Worm (Caenorhabditis elegans): Measurements from ENCODE around the gene F56A11.6.

F56A11.6 gene

DNA sequence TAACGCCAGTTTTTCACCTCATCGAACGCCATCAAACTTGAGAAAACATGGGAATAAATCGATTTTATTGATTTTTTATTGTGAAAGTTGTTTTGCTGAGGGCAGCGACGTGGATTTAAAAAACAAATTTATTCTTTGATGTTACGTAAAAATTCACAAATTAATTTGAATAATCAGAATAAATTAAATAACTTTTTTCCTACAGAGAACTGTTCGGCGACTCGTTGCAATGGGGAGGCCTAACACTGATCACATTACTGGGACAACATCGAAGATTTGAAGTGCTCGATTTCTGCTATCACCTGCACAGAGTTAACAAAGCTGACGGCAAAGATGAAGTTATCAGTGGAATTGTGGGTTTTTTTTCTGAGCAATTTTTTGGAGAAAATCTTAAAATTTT is at the start of gene F56A11.6:
Gene F56A11.6, minus strand, starts transcription at position 101 of the 400 bp plus-strand sequence.
- TF ChIP-seq ztf-23 (GFP tag; IDR thresholded peaks at IDR 0.05): no peak

DNA sequence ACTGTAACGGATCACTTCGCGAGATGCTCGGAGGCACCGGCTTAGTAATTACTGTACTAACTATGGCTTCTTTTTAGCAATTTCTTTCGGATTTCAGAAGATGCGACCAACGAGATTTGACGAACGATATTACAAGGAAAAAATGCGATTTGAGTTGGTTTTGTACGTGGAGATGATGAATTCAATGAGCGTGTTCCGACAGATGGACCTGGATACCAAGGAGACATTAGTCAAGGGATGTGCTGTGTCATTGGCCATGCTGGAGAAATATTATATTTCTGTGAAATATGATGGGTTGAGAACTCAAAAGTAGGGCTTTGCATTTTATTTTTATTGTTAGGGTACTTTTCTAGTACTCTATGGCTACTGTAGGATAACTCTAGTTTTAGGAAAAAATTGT is 48.6 kb upstream of the F56A11.6 start:
- TF ChIP-seq ztf-29 (GFP tag; IDR thresholded peaks at IDR 0.05) (no peak), cog-1 (tag; optimal IDR thresholded peaks at IDR 0.05) (no peak), med-1 (GFP tag; optimal IDR thresholded peaks at IDR 0.05; ENCODE audit: insufficient read depth) (no peak), ref-1 (GFP tag; conservative IDR thresholded peaks at IDR 0.05) (no peak), ztf-23 (GFP tag; IDR thresholded peaks at IDR 0.05) (no peak), T22C8.4 (GFP tag; IDR thresholded peaks at IDR 0.05) (no peak), tab-1 (GFP tag; IDR thresholded peaks at IDR 0.05) (no peak), klf-2 (GFP tag; conservative IDR thresholded peaks at IDR 0.05) (no peak), flt-1 (GFP tag; IDR thresholded peaks at IDR 0.05) (no peak)

DNA sequence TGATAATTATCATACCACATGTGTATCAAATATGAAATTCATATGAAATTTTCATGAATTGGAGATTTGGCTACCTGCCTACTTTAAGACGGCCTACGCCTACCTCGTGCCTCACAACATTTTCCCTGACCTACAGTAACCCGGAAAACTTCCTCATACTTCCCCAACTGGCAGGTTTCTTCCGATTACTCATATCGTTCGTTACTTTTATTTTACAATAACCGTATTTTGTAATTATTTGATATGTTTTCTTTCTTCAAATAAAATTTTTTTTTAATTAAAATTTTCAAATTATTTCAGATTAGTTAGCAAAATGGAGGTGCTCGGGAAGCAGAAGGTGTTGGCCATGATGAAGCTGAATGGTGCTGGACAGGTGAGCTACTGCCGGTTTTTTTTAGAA is 45.2 kb upstream of the F56A11.6 start, which contains the start of gene nhr-76:
Gene nhr-76, plus strand, starts transcription at position 301 of the 400 bp plus-strand sequence.
- no peak for TF ChIP-seq cog-1 (tag; optimal IDR thresholded peaks at IDR 0.05)
- TF ChIP-seq tab-1 (GFP tag; IDR thresholded peaks at IDR 0.05): no peak
- no peak for TF ChIP-seq flt-1 (GFP tag; IDR thresholded peaks at IDR 0.05)
- no peak for TF ChIP-seq med-1 (GFP tag; optimal IDR thresholded peaks at IDR 0.05; ENCODE audit: insufficient read depth)
- no peak for TF ChIP-seq ztf-29 (GFP tag; IDR thresholded peaks at IDR 0.05)

DNA sequence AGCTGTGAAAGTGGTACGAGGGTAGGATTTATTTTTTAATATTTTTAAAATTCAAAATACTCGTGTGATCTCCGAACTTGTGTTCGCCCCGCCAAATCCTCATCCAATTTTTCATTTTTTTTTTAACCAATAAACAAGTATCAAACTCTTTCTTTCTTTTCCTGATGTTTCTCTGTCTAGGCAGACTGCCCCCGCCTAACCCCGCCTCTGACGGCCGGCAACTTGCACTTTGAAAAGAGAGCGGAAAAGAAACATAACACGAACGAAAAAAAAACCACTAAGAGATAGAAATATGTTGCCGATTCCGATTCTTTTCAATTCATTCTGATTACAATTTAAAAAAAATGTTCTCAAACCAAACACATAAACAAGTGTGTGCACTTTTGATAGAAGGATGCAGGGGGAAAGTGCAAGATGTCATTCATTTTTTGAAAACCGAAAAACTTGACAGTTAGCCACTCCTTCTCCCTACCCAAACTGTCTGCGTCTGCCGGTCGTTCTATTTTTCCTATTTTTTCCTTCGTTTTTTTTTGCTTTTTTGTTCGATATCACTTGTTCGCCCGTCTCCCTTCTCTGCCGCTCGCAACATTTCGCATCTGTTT is 44.0 kb upstream of the F56A11.6 start:
- TF ChIP-seq ztf-29 (GFP tag; IDR thresholded peaks at IDR 0.05): no peak
- no peak for TF ChIP-seq klf-2 (GFP tag; conservative IDR thresholded peaks at IDR 0.05)
- TF ChIP-seq ztf-23 (GFP tag; IDR thresholded peaks at IDR 0.05): no peak
- no peak for TF ChIP-seq T22C8.4 (GFP tag; IDR thresholded peaks at IDR 0.05)

DNA sequence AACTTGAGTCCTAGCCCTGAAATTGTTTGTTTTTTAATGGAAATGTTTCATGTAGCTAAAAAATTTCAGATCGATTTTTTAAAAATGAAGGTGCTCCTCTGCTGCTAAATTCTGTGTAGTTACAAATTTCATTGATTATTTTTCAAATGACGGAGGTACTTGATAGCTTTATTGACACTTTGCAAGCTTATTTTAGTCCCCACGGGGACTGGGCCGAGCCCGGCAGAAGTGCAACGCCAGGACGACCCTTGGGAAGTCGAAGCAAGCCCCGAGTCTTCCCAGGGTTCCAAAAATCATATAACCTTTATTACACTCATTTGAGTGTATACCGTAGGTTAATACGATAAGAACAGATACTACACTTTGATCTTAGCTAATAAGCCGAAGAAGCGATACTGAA is 41.8 kb upstream of the F56A11.6 start:
- TF ChIP-seq tab-1 (GFP tag; IDR thresholded peaks at IDR 0.05): no peak
- TF ChIP-seq klf-2 (GFP tag; conservative IDR thresholded peaks at IDR 0.05): no peak
- no peak for TF ChIP-seq med-1 (GFP tag; optimal IDR thresholded peaks at IDR 0.05; ENCODE audit: insufficient read depth)
- no peak for TF ChIP-seq ztf-29 (GFP tag; IDR thresholded peaks at IDR 0.05)

DNA sequence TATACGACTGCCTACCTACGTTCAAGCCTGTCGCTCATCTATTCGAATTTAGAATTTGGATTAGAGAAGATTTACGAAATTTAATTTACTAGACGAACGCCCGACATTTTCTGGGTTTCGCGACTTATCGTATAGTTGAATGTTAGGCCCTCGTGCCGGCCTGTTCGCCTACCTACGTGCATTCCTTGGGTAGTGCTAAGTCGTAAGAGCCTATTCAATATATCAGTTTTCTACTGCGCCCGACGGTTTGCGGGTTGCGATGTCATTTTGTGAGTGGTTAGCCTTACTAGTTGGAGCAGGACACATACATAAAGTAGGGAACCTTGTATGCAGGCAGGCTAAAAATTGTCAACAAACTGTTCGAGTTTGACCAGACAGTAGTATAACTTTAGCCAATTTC is 41.0 kb upstream of the F56A11.6 start:
- TF ChIP-seq flt-1 (GFP tag; IDR thresholded peaks at IDR 0.05): no peak
- no peak for TF ChIP-seq tab-1 (GFP tag; IDR thresholded peaks at IDR 0.05)

DNA sequence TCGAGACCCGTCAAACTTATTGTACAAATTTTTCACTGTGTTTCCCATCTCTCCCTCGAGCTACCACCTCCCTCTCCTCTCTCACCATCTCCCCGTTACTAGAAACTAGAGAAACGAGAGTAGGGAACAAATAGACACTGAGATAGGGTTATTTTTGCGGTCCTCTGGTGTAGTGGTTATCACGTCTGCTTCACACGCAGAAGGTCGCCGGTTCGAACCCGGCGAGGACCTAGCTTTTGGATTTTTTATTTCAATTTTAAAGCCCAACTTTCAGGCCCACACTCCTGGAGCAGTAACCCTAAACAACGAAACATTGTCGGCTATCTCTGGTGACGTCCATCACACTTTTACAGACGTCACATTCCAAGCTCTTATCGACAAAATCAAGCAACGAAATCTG is 38.3 kb upstream of the F56A11.6 start:
- TF ChIP-seq flt-1 (GFP tag; IDR thresholded peaks at IDR 0.05) (peak; percentile 94), med-1 (GFP tag; optimal IDR thresholded peaks at IDR 0.05; ENCODE audit: insufficient read depth) (peak; percentile 64), ztf-29 (GFP tag; IDR thresholded peaks at IDR 0.05) (peak; percentile 70; the same call in 1 of the 2 replicates), cog-1 (tag; optimal IDR thresholded peaks at IDR 0.05) (peak; percentile 75), klf-2 (GFP tag; conservative IDR thresholded peaks at IDR 0.05) (peak; percentile 74; the same call in 1 of the 2 replicates), T22C8.4 (GFP tag; IDR thresholded peaks at IDR 0.05) (peak; percentile 88), ref-1 (GFP tag; conservative IDR thresholded peaks at IDR 0.05) (peak; percentile 76), ztf-23 (GFP tag; IDR thresholded peaks at IDR 0.05) (peak; percentile 89), tab-1 (GFP tag; IDR thresholded peaks at IDR 0.05) (peak; percentile 90)

DNA sequence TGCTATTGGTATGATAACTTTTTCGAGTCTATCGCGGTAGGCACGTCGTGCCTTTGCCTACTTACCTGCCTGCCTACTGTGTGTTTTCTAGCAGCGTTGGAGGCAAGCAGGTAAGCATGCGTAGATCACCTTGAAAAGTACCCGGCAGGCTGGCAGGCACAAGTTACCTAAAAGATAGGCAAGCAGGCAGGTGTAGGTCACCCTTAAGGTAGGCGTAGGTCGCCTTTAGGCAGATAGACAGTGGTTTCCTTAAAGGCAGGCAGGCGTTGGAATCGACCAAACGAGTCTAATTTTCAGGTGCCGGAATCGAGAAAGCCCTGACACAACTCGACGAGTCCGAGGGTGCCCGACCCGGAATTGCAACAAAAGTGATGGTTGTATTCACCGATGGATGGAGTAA is 37.7 kb upstream of the F56A11.6 start:
- TF ChIP-seq flt-1 (GFP tag; IDR thresholded peaks at IDR 0.05) (no peak), ztf-29 (GFP tag; IDR thresholded peaks at IDR 0.05) (no peak), klf-2 (GFP tag; conservative IDR thresholded peaks at IDR 0.05) (no peak), ref-1 (GFP tag; conservative IDR thresholded peaks at IDR 0.05) (no peak), T22C8.4 (GFP tag; IDR thresholded peaks at IDR 0.05) (no peak), med-1 (GFP tag; optimal IDR thresholded peaks at IDR 0.05; ENCODE audit: insufficient read depth) (no peak), ztf-23 (GFP tag; IDR thresholded peaks at IDR 0.05) (no peak), tab-1 (GFP tag; IDR thresholded peaks at IDR 0.05) (no peak), cog-1 (tag; optimal IDR thresholded peaks at IDR 0.05) (no peak)

DNA sequence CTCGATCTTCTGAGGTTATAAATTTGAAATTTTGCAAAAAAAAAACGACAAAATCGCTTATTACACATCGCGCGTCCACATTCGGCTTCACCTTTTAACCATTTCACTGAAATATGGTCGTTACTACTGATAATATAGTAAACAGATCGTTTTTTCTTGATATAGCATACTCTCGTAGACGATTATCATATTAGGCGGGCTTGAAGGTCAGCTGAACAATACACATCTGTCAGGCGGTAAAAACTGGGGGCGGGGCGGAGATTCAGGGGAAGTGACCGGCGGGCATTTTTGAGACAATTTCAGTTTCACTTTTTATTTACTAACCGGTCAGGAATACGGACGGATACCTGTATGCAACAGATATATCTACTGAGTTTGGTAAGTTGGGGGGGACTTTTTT is 33.2 kb upstream of the F56A11.6 start, which contains the start of gene C18H7.1:
Gene C18H7.1, plus strand, starts transcription at position 301 of the 400 bp plus-strand sequence.
- TF ChIP-seq tab-1 (GFP tag; IDR thresholded peaks at IDR 0.05): no peak
- TF ChIP-seq flt-1 (GFP tag; IDR thresholded peaks at IDR 0.05): no peak
- TF ChIP-seq ref-1 (GFP tag; conservative IDR thresholded peaks at IDR 0.05): no peak
- TF ChIP-seq ztf-29 (GFP tag; IDR thresholded peaks at IDR 0.05): no peak
- no peak for TF ChIP-seq med-1 (GFP tag; optimal IDR thresholded peaks at IDR 0.05; ENCODE audit: insufficient read depth)
- no peak for TF ChIP-seq ztf-23 (GFP tag; IDR thresholded peaks at IDR 0.05)
- no peak for TF ChIP-seq T22C8.4 (GFP tag; IDR thresholded peaks at IDR 0.05)
- no peak for TF ChIP-seq cog-1 (tag; optimal IDR thresholded peaks at IDR 0.05)

DNA sequence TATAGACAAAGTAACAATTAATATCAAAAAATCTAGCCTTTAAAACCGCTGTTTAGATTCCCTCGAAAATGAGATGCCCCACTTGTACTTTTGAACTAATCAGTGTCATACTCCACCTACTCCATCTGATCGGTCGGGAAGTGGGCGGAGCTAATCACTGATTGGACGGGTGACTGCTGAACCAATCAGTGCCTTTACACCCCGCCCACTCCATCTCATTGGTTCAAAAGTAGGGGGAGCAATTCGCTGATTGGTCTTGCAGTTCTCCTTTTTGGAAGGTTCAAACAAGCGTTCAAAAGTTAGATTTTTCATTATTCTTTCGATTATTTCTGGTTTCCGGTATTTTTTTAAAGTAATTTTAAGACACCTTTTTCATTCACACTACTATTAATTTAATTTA is 31.1 kb upstream of the F56A11.6 start:
- TF ChIP-seq ztf-23 (GFP tag; IDR thresholded peaks at IDR 0.05): no peak
- TF ChIP-seq tab-1 (GFP tag; IDR thresholded peaks at IDR 0.05): no peak
- TF ChIP-seq med-1 (GFP tag; optimal IDR thresholded peaks at IDR 0.05; ENCODE audit: insufficient read depth): no peak
- TF ChIP-seq klf-2 (GFP tag; conservative IDR thresholded peaks at IDR 0.05): no peak
- TF ChIP-seq flt-1 (GFP tag; IDR thresholded peaks at IDR 0.05): no peak
- no peak for TF ChIP-seq ref-1 (GFP tag; conservative IDR thresholded peaks at IDR 0.05)
- TF ChIP-seq ztf-29 (GFP tag; IDR thresholded peaks at IDR 0.05): no peak
- TF ChIP-seq T22C8.4 (GFP tag; IDR thresholded peaks at IDR 0.05): no peak
- no peak for TF ChIP-seq cog-1 (tag; optimal IDR thresholded peaks at IDR 0.05)

DNA sequence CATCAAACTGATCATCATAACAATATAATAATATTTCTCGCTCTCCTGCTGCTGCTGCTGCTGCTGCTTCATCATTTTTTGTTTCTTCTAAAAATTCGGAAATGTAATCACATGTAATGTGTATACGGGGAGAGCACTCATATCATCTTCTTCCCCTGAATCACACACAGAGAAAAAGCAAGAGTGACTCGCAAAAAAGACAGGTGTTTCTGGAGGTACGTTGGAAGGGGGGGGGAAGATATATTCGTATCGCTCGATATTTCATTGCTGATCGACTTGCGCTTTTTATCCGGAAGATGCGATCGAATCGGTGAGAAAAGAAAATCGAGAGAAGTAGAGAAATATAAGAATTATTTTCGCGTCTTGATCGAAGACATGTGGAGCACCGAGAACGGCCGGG is 25.6 kb upstream of the F56A11.6 start:
- no peak for TF ChIP-seq flt-1 (GFP tag; IDR thresholded peaks at IDR 0.05)

All from whole organism, midembryonic.